Worm (Caenorhabditis elegans) whole organism, L1 larva: ENCODE results near the gene cutl-22.

Experiments used
- C04F5.9 ChIP-seq: sonication (generic microtip); optimal IDR thresholded peaks from 2 replicates; lab custom pipeline; 2016; ENCODE audit warnings: missing genetic modification characterization, missing compliant biosample characterization
- C16A3.4 ChIP-seq: fragments of 150-350 bp; optimal IDR thresholded peaks from 2 replicates; lab custom pipeline; 2014; ENCODE audit warnings: missing biosample characterization, missing genetic modification characterization
- C34B4.2 ChIP-seq: sonication (generic microtip); optimal IDR thresholded peaks from 2 replicates; lab custom pipeline; 2017; ENCODE audit warnings: mild to moderate bottlenecking, missing genetic modification characterization, missing compliant biosample characterization
- F16B12.6 ChIP-seq: fragments of 150-350 bp; optimal IDR thresholded peaks from 2 replicates; lab custom pipeline; 2014; ENCODE audit warnings: missing biosample characterization, missing genetic modification characterization
- Y116A8C.19 ChIP-seq: sonication (generic microtip); optimal IDR thresholded peaks from 2 replicates; lab custom pipeline; 2016; ENCODE audit warnings: missing compliant biosample characterization, missing genetic modification characterization, borderline replicate concordance
- aha-1 ChIP-seq: fragments of 150-350 bp; optimal IDR thresholded peaks from 2 replicates; lab custom pipeline; 2014; ENCODE audit warnings: missing biosample characterization, missing genetic modification characterization
- alr-1 ChIP-seq: fragments of 200-800 bp; sonication (Bioruptor generic); optimal IDR thresholded peaks from 2 replicates; lab custom pipeline; 2018; ENCODE audit warnings: borderline replicate concordance, mild to moderate bottlenecking, missing genetic modification characterization, missing compliant biosample characterization
- aly-2 ChIP-seq: fragments of 150-350 bp; optimal IDR thresholded peaks from 2 replicates; lab custom pipeline; 2014; ENCODE audit warnings: missing biosample characterization, missing genetic modification characterization
- ama-1 ChIP-seq: fragments of 150-350 bp; optimal IDR thresholded peaks from 2 replicates; lab custom pipeline; 2014
- blmp-1 ChIP-seq: fragments of 150-350 bp; optimal IDR thresholded peaks from 2 replicates; lab custom pipeline; 2014; ENCODE audit warnings: missing biosample characterization, missing genetic modification characterization
- ceh-82 ChIP-seq, 3 experiments: fragments of 150-350 bp in 1 of 3; sonication (generic microtip) in 2 of 3; optimal IDR thresholded peaks; 2 replicates each; lab custom pipeline; 2014 to 2017; ENCODE audit warnings: missing biosample characterization in 3 of 3, missing genetic modification characterization in 3 of 3
- ceh-88 ChIP-seq: fragments of 200-800 bp; sonication (Bioruptor generic); IDR thresholded peaks from 2 replicates; pipeline ENCODE4 v1.3.6; 2022; ENCODE audit warnings: missing genetic modification characterization, missing compliant biosample characterization
- ceh-90 ChIP-seq: sonication (generic microtip); optimal IDR thresholded peaks from 2 replicates; lab custom pipeline; 2016; ENCODE audit warnings: missing genetic modification characterization, missing compliant biosample characterization
- ces-1 ChIP-seq: fragments of 150-350 bp; optimal IDR thresholded peaks from 2 replicates; lab custom pipeline; 2014; ENCODE audit warnings: missing biosample characterization, missing genetic modification reagents, missing genetic modification characterization
- dpl-1 ChIP-seq, 3 experiments: fragments of 150-350 bp in 2 of 3; sonication (generic microtip) in 1 of 3; optimal IDR thresholded peaks; 2 replicates each; lab custom pipeline; 2014 to 2017; ENCODE audit warnings: missing biosample characterization in 3 of 3, missing genetic modification characterization in 3 of 3, missing genetic modification reagents in 3 of 3
- efl-3 ChIP-seq: fragments of 200-800 bp; sonication (Bioruptor generic); optimal IDR thresholded peaks from 2 replicates; lab custom pipeline; 2018; ENCODE audit warnings: mild to moderate bottlenecking, missing genetic modification characterization, missing compliant biosample characterization
- egl-13 ChIP-seq: sonication (generic microtip); optimal IDR thresholded peaks from 2 replicates; lab custom pipeline; 2016; ENCODE audit warnings: missing genotype, missing genetic modification reagents, missing genetic modification characterization, missing compliant biosample characterization
- egl-27 ChIP-seq, 2 experiments: fragments of 150-350 bp in 1 of 2; sonication (generic microtip); optimal IDR thresholded peaks; 3 replicates each; lab custom pipeline; 2017 to 2018; ENCODE audit warnings: missing biosample characterization in 2 of 2, missing genetic modification characterization in 2 of 2, missing genetic modification reagents in 2 of 2
- elt-2 ChIP-seq: sonication (generic microtip); optimal IDR thresholded peaks from 2 replicates; lab custom pipeline; 2016; ENCODE audit warnings: missing genetic modification characterization, mild to moderate bottlenecking, inconsistent platforms, missing compliant biosample characterization, missing genetic modification reagents
- elt-3 ChIP-seq, 6 experiments: fragments of 150-350 bp in 1 of 6; sonication (generic microtip); optimal IDR thresholded peaks; 2 replicates each; lab custom pipeline; 2017 to 2018; ENCODE audit warnings: missing biosample characterization in 6 of 6, missing genetic modification characterization in 6 of 6, inconsistent platforms in 1 of 6
- fkh-4 ChIP-seq: sonication (generic microtip); optimal IDR thresholded peaks from 2 replicates; lab custom pipeline; 2016; ENCODE audit warnings: missing compliant biosample characterization, missing genetic modification characterization, borderline replicate concordance
- fos-1 ChIP-seq: fragments of 150-350 bp; optimal IDR thresholded peaks from 2 replicates; lab custom pipeline; 2014; ENCODE audit warnings: missing biosample characterization, missing genetic modification characterization
- hlh-4 ChIP-seq: sonication (generic microtip); optimal IDR thresholded peaks from 2 replicates; lab custom pipeline; 2016; ENCODE audit warnings: mild to moderate bottlenecking, missing genetic modification characterization, missing compliant biosample characterization
- hpl-2 ChIP-seq: fragments of 150-350 bp; optimal IDR thresholded peaks from 2 replicates; lab custom pipeline; 2014; ENCODE audit warnings: missing biosample characterization, missing genetic modification reagents, missing genetic modification characterization
- irx-1 ChIP-seq: sonication (generic microtip); optimal IDR thresholded peaks from 2 replicates; lab custom pipeline; 2016; ENCODE audit warnings: missing genetic modification characterization, missing compliant biosample characterization
- jun-1 ChIP-seq: fragments of 150-350 bp; optimal IDR thresholded peaks from 2 replicates; lab custom pipeline; 2014; ENCODE audit warnings: missing biosample characterization, missing genetic modification reagents, missing genetic modification characterization
- lin-13 ChIP-seq: fragments of 150-350 bp; optimal IDR thresholded peaks from 2 replicates; lab custom pipeline; 2014; ENCODE audit warnings: missing biosample characterization, missing genetic modification reagents, missing genetic modification characterization
- lin-14 ChIP-seq: fragments of 200-800 bp; sonication (Bioruptor generic); optimal IDR thresholded peaks from 2 replicates; lab custom pipeline; 2018; ENCODE audit warnings: mild to moderate bottlenecking, missing genetic modification characterization, moderate library complexity, missing compliant biosample characterization
- lin-35 ChIP-seq, 2 experiments: fragments of 150-350 bp; optimal IDR thresholded peaks; 2 replicates each; lab custom pipeline; 2014; ENCODE audit warnings: missing biosample characterization in 2 of 2, missing genetic modification characterization in 2 of 2, missing genetic modification reagents in 2 of 2
- lsy-2 ChIP-seq, 2 experiments: fragments of 150-350 bp; optimal IDR thresholded peaks; 2 replicates each; lab custom pipeline; 2014; ENCODE audit warnings: missing biosample characterization in 2 of 2, missing genetic modification characterization in 2 of 2
- mef-2 ChIP-seq: fragments of 150-350 bp; optimal IDR thresholded peaks from 2 replicates; lab custom pipeline; 2014; ENCODE audit warnings: missing biosample characterization, missing genetic modification characterization
- mep-1 ChIP-seq: fragments of 150-350 bp; optimal IDR thresholded peaks from 2 replicates; lab custom pipeline; 2014; ENCODE audit warnings: missing biosample characterization, missing genetic modification characterization
- nhr-19 ChIP-seq: fragments of 200-800 bp; sonication (Bioruptor generic); conservative IDR thresholded peaks from 2 replicates; pipeline ENCODE4 v1.3.6; 2022; ENCODE audit warnings: missing genetic modification characterization, missing compliant biosample characterization
- nhr-20 ChIP-seq: sonication (generic microtip); optimal IDR thresholded peaks from 2 replicates; lab custom pipeline; 2016; ENCODE audit warnings: mild to moderate bottlenecking, missing genetic modification characterization, missing compliant biosample characterization
- nhr-237 ChIP-seq: fragments of 150-350 bp; optimal IDR thresholded peaks from 2 replicates; lab custom pipeline; 2014; ENCODE audit warnings: missing biosample characterization, missing genetic modification characterization
- nhr-47 ChIP-seq: sonication (generic microtip); optimal IDR thresholded peaks from 2 replicates; lab custom pipeline; 2016; ENCODE audit warnings: mild to moderate bottlenecking, missing genetic modification characterization, moderate library complexity, missing compliant biosample characterization
- nhr-71 ChIP-seq: sonication (generic microtip); optimal IDR thresholded peaks from 2 replicates; lab custom pipeline; 2016; ENCODE audit warnings: mild to moderate bottlenecking, missing genetic modification characterization, moderate library complexity, missing compliant biosample characterization
- nhr-76 ChIP-seq: sonication (generic microtip); optimal IDR thresholded peaks from 2 replicates; lab custom pipeline; 2017; ENCODE audit warnings: missing biosample characterization, missing genetic modification characterization
- nhr-84 ChIP-seq: sonication (generic microtip); optimal IDR thresholded peaks from 2 replicates; lab custom pipeline; 2017; ENCODE audit warnings: missing biosample characterization, missing genetic modification characterization
- nhr-85 ChIP-seq: sonication (generic microtip); peaks from one replicate; lab custom pipeline; 2016; ENCODE audit warnings: missing genetic modification characterization, inconsistent platforms, missing compliant biosample characterization
- nhr-90 ChIP-seq: sonication (generic microtip); optimal IDR thresholded peaks from 2 replicates; lab custom pipeline; 2016; ENCODE audit warnings: mild to moderate bottlenecking, missing genetic modification characterization, missing compliant biosample characterization; ENCODE audit not compliant: poor library complexity
- pag-3 ChIP-seq: sonication (generic microtip); optimal IDR thresholded peaks from 2 replicates; lab custom pipeline; 2017; ENCODE audit warnings: missing genetic modification characterization, mild to moderate bottlenecking, missing compliant biosample characterization, antibody characterized with exemption, borderline replicate concordance; ENCODE audit not compliant: insufficient read depth
- pax-3 ChIP-seq: fragments of 200-800 bp; sonication (Bioruptor generic); optimal IDR thresholded peaks from 2 replicates; lab custom pipeline; 2018; ENCODE audit warnings: mild to moderate bottlenecking, missing genetic modification characterization, moderate library complexity, missing compliant biosample characterization
- snu-23 ChIP-seq: sonication (generic microtip); optimal IDR thresholded peaks from 2 replicates; lab custom pipeline; 2016; ENCODE audit warnings: missing genetic modification characterization, missing compliant biosample characterization
- sox-4 ChIP-seq: sonication (generic microtip); optimal IDR thresholded peaks from 2 replicates; lab custom pipeline; 2016; ENCODE audit warnings: missing genetic modification characterization, missing compliant biosample characterization
- sptf-1 ChIP-seq: fragments of 150-350 bp; optimal IDR thresholded peaks from 2 replicates; lab custom pipeline; 2014; ENCODE audit warnings: missing biosample characterization, missing genetic modification characterization
- swsn-7 ChIP-seq: sonication (generic microtip); optimal IDR thresholded peaks from 2 replicates; lab custom pipeline; 2016; ENCODE audit warnings: missing genetic modification characterization, missing compliant biosample characterization
- tlp-1 ChIP-seq: fragments of 150-350 bp; optimal IDR thresholded peaks from 2 replicates; lab custom pipeline; 2014; ENCODE audit warnings: missing biosample characterization, missing genetic modification characterization
- unc-130 ChIP-seq: fragments of 150-350 bp; optimal IDR thresholded peaks from 2 replicates; lab custom pipeline; 2017; ENCODE audit warnings: missing biosample characterization, missing genetic modification characterization, inconsistent platforms
- unc-98 ChIP-seq: fragments of 200-800 bp; sonication (Bioruptor generic); IDR thresholded peaks from 2 replicates; pipeline ENCODE4 v1.3.6; 2022; ENCODE audit warnings: missing genetic modification characterization, missing compliant biosample characterization
- vab-15 ChIP-seq: sonication (generic microtip); optimal IDR thresholded peaks from 2 replicates; lab custom pipeline; 2017; ENCODE audit warnings: missing genotype, mild to moderate bottlenecking, missing genetic modification characterization, missing compliant biosample characterization
- xbp-1 ChIP-seq: sonication (generic microtip); optimal IDR thresholded peaks from 2 replicates; lab custom pipeline; 2016; ENCODE audit warnings: missing genetic modification characterization, missing compliant biosample characterization
- zip-4 ChIP-seq: fragments of 200-800 bp; sonication (Bioruptor generic); optimal IDR thresholded peaks from 2 replicates; lab custom pipeline; 2018; ENCODE audit warnings: mild to moderate bottlenecking, missing genetic modification characterization, moderate library complexity, missing compliant biosample characterization
- ztf-11 ChIP-seq, 2 experiments: sonication (generic microtip); optimal IDR thresholded peaks; 2 replicates each; lab custom pipeline; 2016 to 2017; ENCODE audit warnings: missing genetic modification characterization in 2 of 2, missing biosample characterization in 1 of 2, missing compliant biosample characterization in 1 of 2

The cutl-22 gene

DNA sequence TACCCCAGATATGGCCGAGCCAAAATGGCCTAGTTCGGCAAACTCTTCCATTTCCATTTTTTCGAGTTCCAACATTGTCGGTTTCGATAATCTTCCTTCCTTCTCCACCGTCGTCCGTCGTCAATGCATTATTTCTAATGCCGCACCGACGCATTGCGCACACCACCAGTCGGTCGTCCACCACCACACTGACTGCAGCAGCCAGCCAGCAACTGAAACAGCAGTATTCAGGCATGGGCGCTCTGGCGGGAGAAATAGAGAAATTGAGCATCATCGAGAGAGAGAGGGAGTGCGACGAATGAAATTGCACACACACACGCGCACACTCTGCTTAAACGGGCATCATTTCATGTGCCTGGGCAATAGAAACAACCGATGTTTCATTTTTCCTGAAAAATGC, 12.4 kb downstream of the cutl-22 start (continued):
- TF ChIP-seq ceh-88: no peak
- peak; percentile 37 for TF ChIP-seq snu-23 (GFP tag; lab: Kevin White, UChicago)
- TF ChIP-seq elt-3 (tag; optimal IDR thresholded peaks at IDR 0.05; lab: Kevin White, UChicago): no peak
- peak; percentile 75 for TF ChIP-seq nhr-71
- no peak for TF ChIP-seq unc-130
- no peak for TF ChIP-seq irx-1 (tag; lab: Kevin White, UChicago)
- TF ChIP-seq nhr-84 (tag; lab: Kevin White, UChicago): no peak
- no peak for TF ChIP-seq nhr-85 (tag; lab: Kevin White, UChicago)
- TF ChIP-seq hlh-4 (tag; lab: Kevin White, UChicago): no peak
- peak; percentile 2 for TF ChIP-seq zip-4 (GFP tag; lab: Kevin White, UChicago)
- TF ChIP-seq nhr-76 (tag; lab: Kevin White, UChicago): no peak
- TF ChIP-seq nhr-20 (tag; lab: Kevin White, UChicago): no peak
- TF ChIP-seq blmp-1 (tag; lab: Kevin White, UChicago): no peak
- no peak for TF ChIP-seq alr-1 (tag; lab: Kevin White, UChicago)
- TF ChIP-seq jun-1 (tag; lab: Kevin White, UChicago): peak; percentile 36
- no peak for TF ChIP-seq aha-1
- peak; percentile 47 for TF ChIP-seq pax-3 (tag; lab: Kevin White, UChicago)
- no peak for TF ChIP-seq lin-13
- TF ChIP-seq C04F5.9 (tag; lab: Kevin White, UChicago): no peak
- no peak for TF ChIP-seq nhr-237 (tag; lab: Kevin White, UChicago)
- no peak for TF ChIP-seq tlp-1 (tag; lab: Kevin White, UChicago)
- no peak for TF ChIP-seq mef-2 (tag; lab: Kevin White, UChicago)
- TF ChIP-seq vab-15 (tag; lab: Kevin White, UChicago): no peak
- TF ChIP-seq fos-1 (tag; lab: Kevin White, UChicago): no peak
- no peak for TF ChIP-seq hpl-2 (GFP tag; lab: Kevin White, UChicago)
- no peak for TF ChIP-seq ces-1 (GFP tag; lab: Kevin White, UChicago)
- TF ChIP-seq F16B12.6 (tag; lab: Kevin White, UChicago): no peak
- TF ChIP-seq C16A3.4 (tag; lab: Kevin White, UChicago): no peak
- no peak for TF ChIP-seq sptf-1 (tag; lab: Kevin White, UChicago)
- peak; percentile 92 for TF ChIP-seq lin-14 (GFP tag; lab: Kevin White, UChicago)
- TF ChIP-seq fkh-4 (tag; lab: Kevin White, UChicago): no peak
- no peak for TF ChIP-seq mep-1 (tag; lab: Kevin White, UChicago)
- peak; percentile 36 for TF ChIP-seq sox-4 (tag; lab: Kevin White, UChicago)
- peak; percentile 28; the same call in 1 of the 2 replicates for TF ChIP-seq nhr-19
- TF ChIP-seq ztf-11 (tag; optimal IDR thresholded peaks at IDR 0.05; lab: Kevin White, UChicago): peak in 1 of 2 experiments; percentile 51
- TF ChIP-seq ceh-90: no peak
- TF ChIP-seq aly-2 (tag; lab: Kevin White, UChicago): no peak
- no peak for TF ChIP-seq nhr-90 (tag; lab: Kevin White, UChicago)
- no peak for TF ChIP-seq Y116A8C.19
- peak; percentile 18 to 27 for TF ChIP-seq lsy-2 (tag; optimal IDR thresholded peaks at IDR 0.05; lab: Kevin White, UChicago)
- TF ChIP-seq nhr-47 (tag; lab: Kevin White, UChicago): peak; percentile 74
- TF ChIP-seq egl-13: peak; percentile 83
- no peak for TF ChIP-seq dpl-1 (GFP tag; optimal IDR thresholded peaks at IDR 0.05; lab: Kevin White, UChicago)
- peak; percentile 33 for TF ChIP-seq ama-1 (lab: Kevin White, UChicago)
- TF ChIP-seq swsn-7 (tag; lab: Kevin White, UChicago): peak; percentile 72
- no peak for TF ChIP-seq efl-3
- TF ChIP-seq pag-3 (tag; lab: Kevin White, UChicago): no peak
- no peak for TF ChIP-seq C34B4.2 (tag; lab: Kevin White, UChicago)
- no peak for TF ChIP-seq unc-98 (GFP tag; lab: Robert Waterston, UW)
- no peak for TF ChIP-seq egl-27 (tag; optimal IDR thresholded peaks at IDR 0.05; lab: Kevin White, UChicago)
- TF ChIP-seq lin-35 (GFP tag; optimal IDR thresholded peaks at IDR 0.05; lab: Kevin White, UChicago): no peak
- TF ChIP-seq xbp-1 (tag; lab: Kevin White, UChicago): peak; percentile 50
- TF ChIP-seq elt-2: no peak
- peak in 2 of 3 experiments; percentile 38 to 44 for TF ChIP-seq ceh-82 (tag; optimal IDR thresholded peaks at IDR 0.05; lab: Kevin White, UChicago)
